Worm (Caenorhabditis elegans): ENCODE data around the gene Y46E12A.3.

- TF ChIP-seq cey-2 (tag; optimal IDR thresholded peaks at IDR 0.05; ENCODE audit: borderline replicate concordance, insufficient read depth) (no peak), T26A8.4 (GFP tag; IDR thresholded peaks at IDR 0.05) (no peak), aly-2 (tag; optimal IDR thresholded peaks at IDR 0.05) (no peak), nhr-102 (tag; optimal IDR thresholded peaks at IDR 0.05) (no peak), skn-1 (tag; optimal IDR thresholded peaks at IDR 0.05) (no peak), mep-1 (tag; optimal IDR thresholded peaks at IDR 0.05) (no peak), egl-27 (tag; optimal IDR thresholded peaks at IDR 0.05) (no peak), ztf-11 (tag; optimal IDR thresholded peaks at IDR 0.05) (no peak), tag-97 (GFP tag; IDR thresholded peaks at IDR 0.05) (no peak), nhr-25 (tag; optimal IDR thresholded peaks at IDR 0.05; ENCODE audit: borderline replicate concordance, insufficient read depth) (no peak), lir-3 (tag; optimal IDR thresholded peaks at IDR 0.05) (no peak)
Observed at ce11 chrIII:1733412-1733811, 21.3 kb downstream of the Y46E12A.3 start.
